Fruit fly (Drosophila melanogaster): ENCODE measurements around the gene ppk20.

DNA sequence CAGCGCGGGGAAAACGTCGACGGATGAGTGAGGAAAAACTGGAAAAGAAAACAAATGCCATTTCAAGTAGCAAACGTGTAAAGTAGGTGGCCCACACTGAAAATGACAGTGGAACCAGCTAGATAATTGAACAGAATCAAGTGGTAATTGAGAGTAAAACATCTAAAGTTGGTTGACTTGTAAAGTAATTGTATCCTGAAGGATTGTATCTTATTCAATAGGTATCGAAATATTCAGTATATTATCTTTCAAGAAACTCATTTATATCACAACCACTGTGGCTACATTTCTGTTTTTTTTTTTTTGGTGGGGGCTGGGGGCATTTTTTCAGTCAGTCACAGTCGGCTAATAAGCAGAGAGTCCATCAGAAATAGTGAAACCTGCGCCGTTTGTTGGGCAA lies 30.5 kb upstream of the ppk20 start:
- TF ChIP-seq CTCF (optimal IDR thresholded peaks at IDR 0.05) (no peak), CG8478 (optimal IDR thresholded peaks at IDR 0.05) (no peak)
